Worm (Caenorhabditis elegans) whole organism, young adult: ENCODE data around the gene srh-154.

Experiments used
- F22D6.2 ChIP-seq: sonication (generic microtip); optimal IDR thresholded peaks from 2 replicates; lab custom pipeline; 2016; ENCODE audit warnings: mild to moderate bottlenecking, missing genetic modification characterization, missing compliant biosample characterization
- F23B12.7 ChIP-seq: sonication (generic microtip); optimal IDR thresholded peaks from 2 replicates; lab custom pipeline; 2017; ENCODE audit warnings: missing genetic modification characterization, mild to moderate bottlenecking, missing compliant biosample characterization, antibody characterized with exemption, moderate library complexity; ENCODE audit not compliant: insufficient read depth
- K11D2.4 ChIP-seq: fragments of 200-800 bp; sonication (Bioruptor generic); IDR thresholded peaks from 2 replicates; pipeline ENCODE4 v1.3.6; 2022; ENCODE audit warnings: missing genetic modification reagents, missing genetic modification characterization, missing compliant biosample characterization
- T07F8.4 ChIP-seq: sonication (generic microtip); optimal IDR thresholded peaks from 2 replicates; lab custom pipeline; 2016; ENCODE audit warnings: mild to moderate bottlenecking, missing genetic modification characterization, moderate library complexity, missing compliant biosample characterization
- T26A5.8 ChIP-seq: sonication (generic microtip); optimal IDR thresholded peaks from 2 replicates; lab custom pipeline; 2016; ENCODE audit warnings: missing genetic modification characterization, missing compliant biosample characterization
- Y53G8AR.9 ChIP-seq: fragments of 200-800 bp; sonication (Bioruptor generic); conservative IDR thresholded peaks from 2 replicates; pipeline ENCODE4 v1.3.6; 2022; ENCODE audit warnings: missing genetic modification reagents, missing genetic modification characterization, missing compliant biosample characterization
- ZK185.1 ChIP-seq: sonication (generic microtip); optimal IDR thresholded peaks from 2 replicates; lab custom pipeline; 2016; ENCODE audit warnings: mild to moderate bottlenecking, missing genetic modification characterization, missing compliant biosample characterization; ENCODE audit not compliant: poor library complexity, severe bottlenecking
- ama-1 ChIP-seq, 3 experiments: fragments of 150-350 bp in 1 of 3; sonication (generic microtip) in 2 of 3; optimal IDR thresholded peaks; 2 replicates each; lab custom pipeline; 2014 to 2018; ENCODE audit warnings: missing biosample characterization in 2 of 3, missing genetic modification characterization in 2 of 3, missing genetic modification reagents in 2 of 3
- athp-1 ChIP-seq: sonication (generic microtip); optimal IDR thresholded peaks from 2 replicates; lab custom pipeline; 2017; ENCODE audit warnings: mild to moderate bottlenecking, missing genetic modification characterization, missing compliant biosample characterization
- attf-6 ChIP-seq: fragments of 200-800 bp; sonication (Bioruptor generic); IDR thresholded peaks from 2 replicates; pipeline ENCODE4 v1.3.6; 2022; ENCODE audit warnings: missing genetic modification reagents, missing genetic modification characterization, missing compliant biosample characterization
- cebp-1 ChIP-seq, 2 experiments: fragments of 200-800 bp in 1 of 2; sonication (Bioruptor generic) in 1 of 2; sonication (generic microtip) in 1 of 2; IDR thresholded peaks in 1 of 2; optimal IDR thresholded peaks in 1 of 2; 2 replicates each; pipeline versions ENCODE4 v1.3.6 to Lab custom; 2017 to 2022; ENCODE audit warnings: missing compliant biosample characterization in 2 of 2, missing genetic modification characterization in 2 of 2, mild to moderate bottlenecking in 1 of 2, missing genetic modification reagents in 1 of 2, moderate library complexity in 1 of 2
- ceh-79 ChIP-seq: sonication (generic microtip); optimal IDR thresholded peaks from 2 replicates; lab custom pipeline; 2017; ENCODE audit warnings: mild to moderate bottlenecking, missing genetic modification characterization, missing compliant biosample characterization
- ceh-91 ChIP-seq: fragments of 200-800 bp; sonication (Bioruptor generic); IDR thresholded peaks from 2 replicates; pipeline ENCODE4 v1.3.6; 2022; ENCODE audit warnings: missing genetic modification reagents, missing genetic modification characterization, missing compliant biosample characterization
- die-1 ChIP-seq: sonication (generic microtip); optimal IDR thresholded peaks from 2 replicates; lab custom pipeline; 2016; ENCODE audit warnings: missing genotype, mild to moderate bottlenecking, missing genetic modification characterization, missing compliant biosample characterization
- dpl-1 ChIP-seq: fragments of 150-350 bp; optimal IDR thresholded peaks from 2 replicates; lab custom pipeline; 2014; ENCODE audit warnings: missing biosample characterization, missing genetic modification reagents, missing genetic modification characterization
- ekl-4 ChIP-seq: fragments of 200-800 bp; sonication (Bioruptor generic); IDR thresholded peaks from 2 replicates; pipeline ENCODE4 v1.3.6; 2022; ENCODE audit warnings: missing genetic modification reagents, missing genetic modification characterization, missing compliant biosample characterization
- ets-4 ChIP-seq: fragments of 200-800 bp; sonication (Bioruptor generic); optimal IDR thresholded peaks from 2 replicates; lab custom pipeline; 2018; ENCODE audit warnings: mild to moderate bottlenecking, missing genetic modification characterization, missing compliant biosample characterization
- fkh-3 ChIP-seq: sonication (generic microtip); optimal IDR thresholded peaks from 2 replicates; lab custom pipeline; 2016; ENCODE audit warnings: mild to moderate bottlenecking, missing genetic modification characterization, missing compliant biosample characterization
- gei-17 ChIP-seq: fragments of 200-800 bp; sonication (Bioruptor generic); optimal IDR thresholded peaks from 2 replicates; lab custom pipeline; 2018; ENCODE audit warnings: mild to moderate bottlenecking, missing genetic modification characterization, missing compliant biosample characterization
- him-1 ChIP-seq: sonication (generic microtip); optimal IDR thresholded peaks from 2 replicates; lab custom pipeline; 2016; ENCODE audit warnings: missing genotype, missing genetic modification reagents, missing genetic modification characterization, missing compliant biosample characterization
- let-526 ChIP-seq: fragments of 200-800 bp; sonication (Bioruptor generic); IDR thresholded peaks from 2 replicates; pipeline ENCODE4 v1.3.6; 2022; ENCODE audit warnings: missing genetic modification reagents, missing genetic modification characterization, missing compliant biosample characterization
- let-607 ChIP-seq, 2 experiments: fragments of 200-800 bp in 1 of 2; sonication (Bioruptor generic) in 1 of 2; sonication (generic microtip) in 1 of 2; optimal IDR thresholded peaks; 2 replicates each; lab custom pipeline; 2016 to 2018; ENCODE audit warnings: mild to moderate bottlenecking in 2 of 2, missing compliant biosample characterization in 2 of 2, missing genetic modification characterization in 2 of 2, moderate library complexity in 2 of 2, missing genotype in 1 of 2
- madf-6 ChIP-seq: fragments of 200-800 bp; sonication (Bioruptor generic); IDR thresholded peaks from 2 replicates; pipeline ENCODE4 v1.3.6; 2022; ENCODE audit warnings: missing genetic modification reagents, missing genetic modification characterization, missing compliant biosample characterization
- nfya-2 ChIP-seq: fragments of 200-800 bp; sonication (Bioruptor generic); IDR thresholded peaks from 2 replicates; pipeline ENCODE4 v1.3.6; 2022; ENCODE audit warnings: missing genetic modification reagents, missing genetic modification characterization, missing compliant biosample characterization
- nfyb-1 ChIP-seq: fragments of 200-800 bp; sonication (Bioruptor generic); IDR thresholded peaks from 2 replicates; pipeline ENCODE4 v1.3.6; 2022; ENCODE audit warnings: missing genetic modification reagents, missing genetic modification characterization, missing compliant biosample characterization
- nhr-179 ChIP-seq: sonication (generic microtip); optimal IDR thresholded peaks from 2 replicates; lab custom pipeline; 2016; ENCODE audit warnings: mild to moderate bottlenecking, missing genetic modification characterization, missing compliant biosample characterization
- snpc-1.3 ChIP-seq: sonication (generic microtip); optimal IDR thresholded peaks from 2 replicates; lab custom pipeline; 2017; ENCODE audit warnings: missing genetic modification characterization, mild to moderate bottlenecking, missing compliant biosample characterization, antibody characterized with exemption, moderate library complexity, missing genotype, missing genetic modification reagents; ENCODE audit not compliant: insufficient read depth
- snpc-4 ChIP-seq, 5 experiments: fragments of 150-350 bp in 1 of 5; sonication (generic microtip) in 4 of 5; optimal IDR thresholded peaks; 2 replicates each; lab custom pipeline; 2014 to 2018; ENCODE audit warnings: missing genetic modification characterization in 5 of 5, missing biosample characterization in 3 of 5, antibody characterized with exemption in 2 of 5, mild to moderate bottlenecking in 2 of 5, missing compliant biosample characterization in 2 of 5, missing genotype in 2 of 5, moderate library complexity in 2 of 5, missing genetic modification reagents in 1 of 5
- tbp1 ChIP-seq: fragments of 200-800 bp; sonication (Bioruptor generic); optimal IDR thresholded peaks from 2 replicates; lab custom pipeline; 2018; ENCODE audit warnings: mild to moderate bottlenecking, missing genetic modification characterization, missing compliant biosample characterization
- tbx-9 ChIP-seq: sonication (generic microtip); optimal IDR thresholded peaks from 2 replicates; lab custom pipeline; 2016; ENCODE audit warnings: borderline replicate concordance, missing genetic modification characterization, inconsistent platforms, missing compliant biosample characterization
- tlf-1 ChIP-seq: fragments of 200-800 bp; sonication (Bioruptor generic); optimal IDR thresholded peaks from 2 replicates; lab custom pipeline; 2018; ENCODE audit warnings: mild to moderate bottlenecking, missing genetic modification characterization, missing compliant biosample characterization
- unc-130 ChIP-seq: sonication (generic microtip); optimal IDR thresholded peaks from 2 replicates; lab custom pipeline; 2016; ENCODE audit warnings: missing genetic modification reagents, missing genetic modification characterization, missing compliant biosample characterization
- ztf-22 ChIP-seq: fragments of 200-800 bp; sonication (Bioruptor generic); optimal IDR thresholded peaks from 2 replicates; lab custom pipeline; 2018; ENCODE audit warnings: mild to moderate bottlenecking, missing genetic modification characterization, moderate library complexity, missing compliant biosample characterization

Gene srh-154

ce11 chrV:17467881-17468280, 28.4 kb downstream of the srh-154 start:
- TF ChIP-seq tlf-1 (GFP tag; lab: Kevin White, UChicago): no peak
- TF ChIP-seq snpc-4 (GFP tag; optimal IDR thresholded peaks at IDR 0.05; lab: Kevin White, UChicago): no peak
- peak in 1 of 4 experiments; percentile 59 for TF ChIP-seq snpc-4 (tag; optimal IDR thresholded peaks at IDR 0.05; lab: Kevin White, UChicago)

ce11 chrV:17469180-17469579, 29.7 kb downstream of the srh-154 start, which contains the start of gene F20E11.17:
Gene F20E11.17 (minus strand): TSS chrV:17469280.
- TF ChIP-seq ets-4 (no peak), ztf-22 (GFP tag; lab: Kevin White, UChicago) (no peak)

ce11 chrV:17471564-17471963, 32.1 kb downstream of the srh-154 start, which contains the start of gene srh-235:
Gene srh-235 (minus strand): TSS chrV:17471664.
- TF ChIP-seq unc-130 (GFP tag; lab: Kevin White, UChicago): no peak
- no peak for TF ChIP-seq nhr-179
- no peak for TF ChIP-seq fkh-3 (tag; lab: Kevin White, UChicago)
- TF ChIP-seq let-526 (GFP tag; lab: Robert Waterston, UW): no peak
- TF ChIP-seq nfya-2 (GFP tag; lab: Robert Waterston, UW): no peak
- no peak for TF ChIP-seq gei-17 (GFP tag; lab: Kevin White, UChicago)
- TF ChIP-seq ceh-79: no peak
- no peak for TF ChIP-seq die-1 (tag; lab: Kevin White, UChicago)
- no peak for TF ChIP-seq him-1 (tag; lab: Kevin White, UChicago)
- TF ChIP-seq, all 124 proteins: peak for 0

ce11 chrV:17473699-17474098, 34.2 kb downstream of the srh-154 start, which contains the start of gene srh-123:
Gene srh-123 (plus strand): TSS chrV:17473999.
- no peak for TF ChIP-seq dpl-1 (GFP tag; lab: Kevin White, UChicago)
- no peak for TF ChIP-seq nhr-179
- no peak for TF ChIP-seq T26A5.8 (tag; lab: Kevin White, UChicago)
- TF ChIP-seq attf-6 (GFP tag; lab: Robert Waterston, UW): no peak
- no peak for TF ChIP-seq gei-17 (GFP tag; lab: Kevin White, UChicago)
- no peak for TF ChIP-seq let-607 (tag; optimal IDR thresholded peaks at IDR 0.05; lab: Kevin White, UChicago)

DNA sequence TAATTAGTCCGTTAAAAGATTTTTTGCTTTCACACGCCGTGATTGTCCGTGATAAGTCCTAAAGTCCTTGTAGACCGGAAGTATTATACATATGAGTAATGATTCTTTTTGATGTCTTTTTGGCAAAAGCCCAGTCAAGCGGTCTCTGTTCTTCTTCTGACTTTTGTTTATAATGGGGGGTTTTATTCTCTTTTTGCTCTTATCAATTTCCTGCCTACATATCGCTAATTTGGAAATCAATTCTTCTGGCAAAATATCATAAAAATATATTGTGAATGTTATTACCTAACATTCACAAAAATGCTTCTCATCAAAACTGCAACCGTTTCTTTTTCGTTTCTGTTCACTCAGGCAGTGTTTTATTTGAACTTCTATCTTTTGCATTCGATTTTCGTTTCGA, 37.0 kb downstream of the srh-154 start, which contains the start of gene srbc-61:
TSS of gene srbc-61 (plus strand) at position 301 of the 400 bp plus-strand sequence.
- TF ChIP-seq nfyb-1 (GFP tag; lab: Robert Waterston, UW): no peak
- no peak for TF ChIP-seq madf-6 (GFP tag; lab: Robert Waterston, UW)
- TF ChIP-seq F22D6.2 (tag; lab: Kevin White, UChicago): no peak
- no peak for TF ChIP-seq T07F8.4 (tag; lab: Kevin White, UChicago)
- no peak for TF ChIP-seq athp-1 (tag; lab: Kevin White, UChicago)

DNA sequence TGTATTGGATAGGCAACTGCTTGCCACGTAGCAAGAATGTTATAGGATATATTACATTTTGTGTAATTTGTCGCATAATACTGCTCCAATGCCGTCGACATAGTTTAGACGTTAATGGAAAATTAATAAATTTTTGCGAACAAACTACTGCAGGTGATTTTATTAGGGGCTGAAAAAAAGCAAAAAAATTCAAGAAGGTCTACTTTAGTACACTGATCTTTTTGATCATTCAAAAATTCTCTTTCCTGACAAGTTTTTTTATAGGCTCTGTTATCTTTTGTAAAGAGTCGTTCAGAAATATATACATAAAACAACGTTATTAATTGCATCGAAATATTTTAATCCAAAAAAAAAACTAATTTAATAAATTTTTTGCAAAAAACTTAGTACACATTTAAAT, 45.6 kb downstream of the srh-154 start, which contains the start of gene srh-111:
TSS of gene srh-111 (minus strand) at position 101 of the 400 bp plus-strand sequence.
- TF ChIP-seq ama-1 (optimal IDR thresholded peaks at IDR 0.05; lab: Kevin White, UChicago) (no peak), ama-1 (GFP tag; optimal IDR thresholded peaks at IDR 0.05; lab: Kevin White, UChicago) (no peak), tbp1 (no peak), Y53G8AR.9 (GFP tag; lab: Robert Waterston, UW) (no peak), tbx-9 (tag; lab: Kevin White, UChicago) (no peak), F23B12.7 (tag; lab: Kevin White, UChicago) (no peak), ZK185.1 (no peak), ekl-4 (GFP tag; lab: Robert Waterston, UW) (no peak), cebp-1 (GFP tag; IDR thresholded peaks at IDR 0.05; lab: Robert Waterston, UW) (no peak), cebp-1 (tag; optimal IDR thresholded peaks at IDR 0.05; lab: Kevin White, UChicago) (no peak), K11D2.4 (no peak), snpc-1.3 (tag; lab: Kevin White, UChicago) (no peak), ceh-91 (GFP tag; lab: Robert Waterston, UW) (no peak)
- TF ChIP-seq, all 124 proteins: peak for 0
